Worm (Caenorhabditis elegans): Measurements from ENCODE around the gene F49F1.15.
"Not testable (repeated sequence)": the region's sequence is repeated elsewhere in the genome, so short reads cannot be mapped to it uniquely, and the experiment has no call there.

Gene F49F1.15

ce11 chrIV:4125657-4126056 is 11.2 kb upstream of the F49F1.15 start, which contains the start of gene F49F1.7:
TSS of gene F49F1.7 (minus strand) at chrIV:4125757.
- TF ChIP-seq elt-3, alr-1, lin-11 (tag; optimal IDR thresholded peaks at IDR 0.05): not testable (repeated sequence)

- no peak for TF ChIP-seq lsy-2 (tag; optimal IDR thresholded peaks at IDR 0.05)
- TF ChIP-seq blmp-1 (tag; optimal IDR thresholded peaks at IDR 0.05; ENCODE audit: insufficient read depth) = no peak
- no peak for TF ChIP-seq crh-2 (tag; optimal IDR thresholded peaks at IDR 0.05)
These were observed 8.7 kb upstream of the F49F1.15 start, which contains the start of gene mul-1 for ce11 chrIV:4123083-4123482. TSS of gene mul-1 (minus strand) at chrIV:4123166.

ce11 chrIV:4121055-4121454 is 6.6 kb upstream of the F49F1.15 start:
- TF ChIP-seq sma-3 (GFP tag; optimal IDR thresholded peaks at IDR 0.05) (no peak), blmp-1 (tag; optimal IDR thresholded peaks at IDR 0.05; ENCODE audit: insufficient read depth) (no peak), ceh-16 (tag; optimal IDR thresholded peaks at IDR 0.05) (no peak), fos-1 (tag; optimal IDR thresholded peaks at IDR 0.05) (no peak), nhr-25 (tag; optimal IDR thresholded peaks at IDR 0.05) (no peak), mbf-1 (tag; optimal IDR thresholded peaks at IDR 0.05) (no peak), crh-2 (tag; optimal IDR thresholded peaks at IDR 0.05) (no peak), skn-1 (tag; optimal IDR thresholded peaks at IDR 0.05) (no peak), lin-13 (GFP tag; optimal IDR thresholded peaks at IDR 0.05) (no peak), egl-27 (tag; optimal IDR thresholded peaks at IDR 0.05) (no peak), nhr-10 (tag; optimal IDR thresholded peaks at IDR 0.05) (no peak), alr-1 (tag; optimal IDR thresholded peaks at IDR 0.05) (no peak), Y55F3AM.14 (GFP tag; optimal IDR thresholded peaks at IDR 0.05) (no peak), nhr-237 (tag; optimal IDR thresholded peaks at IDR 0.05) (no peak)

- TF ChIP-seq mbf-1 (tag; optimal IDR thresholded peaks at IDR 0.05) = no peak
- TF ChIP-seq egl-27 (tag; optimal IDR thresholded peaks at IDR 0.05) = no peak
- no peak for TF ChIP-seq fos-1 (tag; optimal IDR thresholded peaks at IDR 0.05)
- no peak for TF ChIP-seq ztf-11 (tag; optimal IDR thresholded peaks at IDR 0.05)
- no peak for TF ChIP-seq C34F6.9 (tag; optimal IDR thresholded peaks at IDR 0.05)
- TF ChIP-seq elt-3 (tag; optimal IDR thresholded peaks at IDR 0.05) = no peak
- no peak for TF ChIP-seq skn-1 (tag; optimal IDR thresholded peaks at IDR 0.05)
- TF ChIP-seq unc-39 (tag; optimal IDR thresholded peaks at IDR 0.05) = no peak
- TF ChIP-seq lin-13 (GFP tag; optimal IDR thresholded peaks at IDR 0.05) = no peak
- no peak for TF ChIP-seq F13H6.1 (tag; optimal IDR thresholded peaks at IDR 0.05)
- TF ChIP-seq peb-1 (tag; optimal IDR thresholded peaks at IDR 0.05) = no peak
- no peak for TF ChIP-seq snpc-4 (tag; optimal IDR thresholded peaks at IDR 0.05)
- TF ChIP-seq blmp-1 (tag; optimal IDR thresholded peaks at IDR 0.05; ENCODE audit: insufficient read depth) = no peak
- no peak for TF ChIP-seq dmd-4 (tag; optimal IDR thresholded peaks at IDR 0.05)
- TF ChIP-seq nhr-12 (tag; optimal IDR thresholded peaks at IDR 0.05) = no peak
- no peak for TF ChIP-seq ztf-4 (tag; optimal IDR thresholded peaks at IDR 0.05)
- no peak for TF ChIP-seq ceh-82 (tag; optimal IDR thresholded peaks at IDR 0.05)
These were observed 5.8 kb upstream of the F49F1.15 start, which contains the start of gene F49F1.5 for ce11 chrIV:4120263-4120662. TSS of gene F49F1.5 (minus strand) at chrIV:4120415.

ce11 chrIV:4117432-4117831 is 3.0 kb upstream of the F49F1.15 start, which contains the start of gene drd-50:
TSS of gene drd-50 (plus strand) at chrIV:4117732.
- TF ChIP-seq ZK546.5 (tag; optimal IDR thresholded peaks at IDR 0.05) = no peak
- peak; percentile 15 for TF ChIP-seq fos-1 (tag; optimal IDR thresholded peaks at IDR 0.05)

- no peak for TF ChIP-seq elt-1 (tag; optimal IDR thresholded peaks at IDR 0.05)
- no peak for TF ChIP-seq ama-1 (optimal IDR thresholded peaks at IDR 0.05)
- TF ChIP-seq mdl-1 (tag; optimal IDR thresholded peaks at IDR 0.05) = no peak
- no peak for TF ChIP-seq nhr-25 (tag; optimal IDR thresholded peaks at IDR 0.05)
These were observed 1.2 kb upstream of the F49F1.15 start, which contains the start of the genes F49F1.4 and F49F1.2 for ce11 chrIV:4115634-4116033. TSS of gene F49F1.4 (minus strand) at chrIV:4115734. TSS of gene F49F1.2 (plus strand) at chrIV:4115943.

ce11 chrIV:4112387-4112786 is 2.0 kb downstream of the F49F1.15 start, which contains the start of gene F49F1.14:
TSS of gene F49F1.14 (minus strand) at chrIV:4112487.
- no peak for TF ChIP-seq lin-13 (GFP tag; optimal IDR thresholded peaks at IDR 0.05)
- TF ChIP-seq sem-4 (tag; optimal IDR thresholded peaks at IDR 0.05) = no peak
- TF ChIP-seq unc-62 (GFP tag; optimal IDR thresholded peaks at IDR 0.05) = no peak
- no peak for TF ChIP-seq gmeb-1 (tag; optimal IDR thresholded peaks at IDR 0.05)
- no peak for TF ChIP-seq nhr-77 (tag; optimal IDR thresholded peaks at IDR 0.05)
- no peak for TF ChIP-seq mdl-1 (tag; optimal IDR thresholded peaks at IDR 0.05)
- no peak for TF ChIP-seq ztf-11 (tag; optimal IDR thresholded peaks at IDR 0.05)
- TF ChIP-seq zag-1 (tag; optimal IDR thresholded peaks at IDR 0.05) = no peak
- no peak for TF ChIP-seq ceh-82 (tag; optimal IDR thresholded peaks at IDR 0.05)
- TF ChIP-seq F13H6.1 (tag; optimal IDR thresholded peaks at IDR 0.05) = no peak
- no peak for TF ChIP-seq nhr-6 (tag; optimal IDR thresholded peaks at IDR 0.05)
- TF ChIP-seq lsy-2 (tag; optimal IDR thresholded peaks at IDR 0.05) = no peak
- TF ChIP-seq ztf-1 (GFP tag; conservative IDR thresholded peaks at IDR 0.05) = no peak
- no peak for TF ChIP-seq elt-3 (tag; optimal IDR thresholded peaks at IDR 0.05)

All from whole organism, L2 larva.